Worm (Caenorhabditis elegans) whole organism, young adult: ENCODE data around the gene F54D5.23.
"Not testable (repeated sequence)": the region's sequence is repeated elsewhere in the genome, so short reads cannot be mapped to it uniquely, and the experiment has no call there.

ENCODE experiments used
- B0019.2 ChIP-seq: fragments of 200-800 bp; sonication (Bioruptor generic); conservative IDR thresholded peaks from 2 replicates; pipeline ENCODE4 v1.3.6; 2022; ENCODE audit warnings: missing genetic modification reagents, missing genetic modification characterization, missing compliant biosample characterization
- B0035.1 ChIP-seq: sonication (generic microtip); optimal IDR thresholded peaks from 2 replicates; lab custom pipeline; 2016; ENCODE audit warnings: missing genetic modification characterization, mild to moderate bottlenecking, missing compliant biosample characterization, missing genotype, missing genetic modification reagents
- B0336.3 ChIP-seq: fragments of 200-800 bp; sonication (Bioruptor generic); IDR thresholded peaks from 2 replicates; pipeline ENCODE4 v1.3.6; 2022; ENCODE audit warnings: missing genetic modification characterization, missing compliant biosample characterization
- D2030.7 ChIP-seq: fragments of 200-800 bp; sonication (Bioruptor generic); IDR thresholded peaks from 2 replicates; pipeline ENCODE4 v1.3.6; 2022; ENCODE audit warnings: missing genetic modification reagents, missing genetic modification characterization, missing compliant biosample characterization
- F22D6.2 ChIP-seq: sonication (generic microtip); optimal IDR thresholded peaks from 2 replicates; lab custom pipeline; 2016; ENCODE audit warnings: mild to moderate bottlenecking, missing genetic modification characterization, missing compliant biosample characterization
- F39B2.1 ChIP-seq: fragments of 200-800 bp; sonication (Bioruptor generic); IDR thresholded peaks from 2 replicates; pipeline ENCODE4 v1.3.6; 2022; ENCODE audit warnings: missing genetic modification reagents, missing genetic modification characterization, missing compliant biosample characterization
- K11D2.4 ChIP-seq: fragments of 200-800 bp; sonication (Bioruptor generic); IDR thresholded peaks from 2 replicates; pipeline ENCODE4 v1.3.6; 2022; ENCODE audit warnings: missing genetic modification reagents, missing genetic modification characterization, missing compliant biosample characterization
- Y53F4B.3 ChIP-seq: fragments of 200-800 bp; sonication (Bioruptor generic); IDR thresholded peaks from 2 replicates; pipeline ENCODE4 v1.3.6; 2022; ENCODE audit warnings: missing genetic modification reagents, missing genetic modification characterization, missing compliant biosample characterization
- Y56A3A.18 ChIP-seq: fragments of 200-800 bp; sonication (Bioruptor generic); IDR thresholded peaks from 2 replicates; pipeline ENCODE4 v1.3.6; 2022; ENCODE audit warnings: missing genetic modification reagents, missing genetic modification characterization, missing compliant biosample characterization
- Y79H2A.3 ChIP-seq: fragments of 200-800 bp; sonication (Bioruptor generic); conservative IDR thresholded peaks from 2 replicates; pipeline ENCODE4 v1.3.6; 2022; ENCODE audit warnings: missing genetic modification reagents, missing genetic modification characterization, missing compliant biosample characterization
- atf-7 ChIP-seq: sonication (generic microtip); optimal IDR thresholded peaks from 2 replicates; lab custom pipeline; 2017; ENCODE audit warnings: mild to moderate bottlenecking, missing genetic modification characterization, missing compliant biosample characterization
- attf-3 ChIP-seq: fragments of 200-800 bp; sonication (Bioruptor generic); conservative IDR thresholded peaks from 2 replicates; pipeline ENCODE4 v1.3.6; 2022; ENCODE audit warnings: missing genetic modification reagents, missing genetic modification characterization, missing compliant biosample characterization
- attf-6 ChIP-seq: fragments of 200-800 bp; sonication (Bioruptor generic); IDR thresholded peaks from 2 replicates; pipeline ENCODE4 v1.3.6; 2022; ENCODE audit warnings: missing genetic modification reagents, missing genetic modification characterization, missing compliant biosample characterization
- bed-2 ChIP-seq: fragments of 200-800 bp; sonication (Bioruptor generic); IDR thresholded peaks from 2 replicates; pipeline ENCODE4 v1.3.6; 2022; ENCODE audit warnings: missing genetic modification reagents, missing genetic modification characterization, missing compliant biosample characterization
- ccch-3 ChIP-seq: fragments of 200-800 bp; sonication (Bioruptor generic); optimal IDR thresholded peaks from 2 replicates; lab custom pipeline; 2018; ENCODE audit warnings: mild to moderate bottlenecking, missing genetic modification characterization, missing compliant biosample characterization
- cebp-2 ChIP-seq: fragments of 200-800 bp; sonication (Bioruptor generic); IDR thresholded peaks from 2 replicates; pipeline ENCODE4 v1.3.6; 2022; ENCODE audit warnings: missing genetic modification characterization, missing compliant biosample characterization
- ceh-100 ChIP-seq: fragments of 200-800 bp; sonication (Bioruptor generic); IDR thresholded peaks from 2 replicates; pipeline ENCODE4 v1.3.6; 2022; ENCODE audit warnings: missing genetic modification reagents, missing genetic modification characterization, missing compliant biosample characterization
- ceh-40 ChIP-seq: fragments of 200-800 bp; sonication (Bioruptor generic); IDR thresholded peaks from 2 replicates; pipeline ENCODE4 v1.3.6; 2022; ENCODE audit warnings: missing genetic modification characterization, missing compliant biosample characterization
- ceh-58 ChIP-seq: fragments of 200-800 bp; sonication (Bioruptor generic); IDR thresholded peaks from 2 replicates; pipeline ENCODE4 v1.3.6; 2022; ENCODE audit warnings: missing genetic modification characterization, missing compliant biosample characterization
- ceh-91 ChIP-seq: fragments of 200-800 bp; sonication (Bioruptor generic); IDR thresholded peaks from 2 replicates; pipeline ENCODE4 v1.3.6; 2022; ENCODE audit warnings: missing genetic modification reagents, missing genetic modification characterization, missing compliant biosample characterization
- die-1 ChIP-seq: sonication (generic microtip); optimal IDR thresholded peaks from 2 replicates; lab custom pipeline; 2016; ENCODE audit warnings: missing genotype, mild to moderate bottlenecking, missing genetic modification characterization, missing compliant biosample characterization
- dpl-1 ChIP-seq: fragments of 150-350 bp; optimal IDR thresholded peaks from 2 replicates; lab custom pipeline; 2014; ENCODE audit warnings: missing biosample characterization, missing genetic modification reagents, missing genetic modification characterization
- efl-1 ChIP-seq: fragments of 150-350 bp; optimal IDR thresholded peaks from 2 replicates; lab custom pipeline; 2014; ENCODE audit warnings: missing biosample characterization, missing genetic modification reagents, missing genetic modification characterization
- egl-18 ChIP-seq: fragments of 200-800 bp; sonication (Bioruptor generic); IDR thresholded peaks from 2 replicates; pipeline ENCODE4 v1.3.6; 2022; ENCODE audit warnings: missing genetic modification reagents, missing genetic modification characterization, missing compliant biosample characterization
- ekl-4 ChIP-seq: fragments of 200-800 bp; sonication (Bioruptor generic); IDR thresholded peaks from 2 replicates; pipeline ENCODE4 v1.3.6; 2022; ENCODE audit warnings: missing genetic modification reagents, missing genetic modification characterization, missing compliant biosample characterization
- gei-17 ChIP-seq: fragments of 200-800 bp; sonication (Bioruptor generic); optimal IDR thresholded peaks from 2 replicates; lab custom pipeline; 2018; ENCODE audit warnings: mild to moderate bottlenecking, missing genetic modification characterization, missing compliant biosample characterization
- hmg-1.2 ChIP-seq: fragments of 200-800 bp; sonication (Bioruptor generic); IDR thresholded peaks from 2 replicates; pipeline ENCODE4 v1.3.6; 2022; ENCODE audit warnings: missing genetic modification reagents, missing genetic modification characterization, missing compliant biosample characterization
- hmg-20 ChIP-seq: fragments of 200-800 bp; sonication (Bioruptor generic); IDR thresholded peaks from 2 replicates; pipeline ENCODE4 v1.3.6; 2022; ENCODE audit warnings: missing genetic modification reagents, missing genetic modification characterization, missing compliant biosample characterization
- hrde-1 ChIP-seq: sonication (generic microtip); optimal IDR thresholded peaks from 2 replicates; lab custom pipeline; 2016; ENCODE audit warnings: missing genetic modification characterization, mild to moderate bottlenecking, missing compliant biosample characterization, moderate library complexity, missing genotype, missing genetic modification reagents, borderline replicate concordance
- let-607 ChIP-seq, 2 experiments: fragments of 200-800 bp in 1 of 2; sonication (Bioruptor generic) in 1 of 2; sonication (generic microtip) in 1 of 2; optimal IDR thresholded peaks; 2 replicates each; lab custom pipeline; 2016 to 2018; ENCODE audit warnings: mild to moderate bottlenecking in 2 of 2, missing compliant biosample characterization in 2 of 2, missing genetic modification characterization in 2 of 2, moderate library complexity in 2 of 2, missing genotype in 1 of 2
- lin-54 ChIP-seq: fragments of 200-800 bp; sonication (Bioruptor generic); optimal IDR thresholded peaks from 2 replicates; lab custom pipeline; 2018; ENCODE audit warnings: mild to moderate bottlenecking, missing genetic modification characterization, missing compliant biosample characterization
- lir-1 ChIP-seq: fragments of 200-800 bp; sonication (Bioruptor generic); conservative IDR thresholded peaks from 2 replicates; pipeline ENCODE4 v1.3.6; 2022; ENCODE audit warnings: missing genetic modification reagents, missing genetic modification characterization, missing compliant biosample characterization
- lsl-1 ChIP-seq: fragments of 200-800 bp; sonication (Bioruptor generic); optimal IDR thresholded peaks from 2 replicates; lab custom pipeline; 2018; ENCODE audit warnings: mild to moderate bottlenecking, missing genetic modification characterization, moderate library complexity, missing compliant biosample characterization
- madf-10 ChIP-seq: sonication (generic microtip); optimal IDR thresholded peaks from 2 replicates; lab custom pipeline; 2016; ENCODE audit warnings: mild to moderate bottlenecking, missing genetic modification characterization, missing compliant biosample characterization
- madf-3 ChIP-seq: fragments of 200-800 bp; sonication (Bioruptor generic); IDR thresholded peaks from 2 replicates; pipeline ENCODE4 v1.3.6; 2022; ENCODE audit warnings: missing genetic modification reagents, missing genetic modification characterization, missing compliant biosample characterization
- mel-28 ChIP-seq: sonication (generic microtip); optimal IDR thresholded peaks from 2 replicates; lab custom pipeline; 2016; ENCODE audit warnings: borderline replicate concordance, mild to moderate bottlenecking, missing genetic modification characterization, missing compliant biosample characterization
- nhr-80 ChIP-seq: sonication (generic microtip); optimal IDR thresholded peaks from 2 replicates; lab custom pipeline; 2016; ENCODE audit warnings: missing genetic modification characterization, missing compliant biosample characterization
- nhr-90 ChIP-seq: sonication (generic microtip); optimal IDR thresholded peaks from 2 replicates; lab custom pipeline; 2016; ENCODE audit warnings: missing genotype, mild to moderate bottlenecking, missing genetic modification characterization, missing compliant biosample characterization
- rcor-1 ChIP-seq: fragments of 200-800 bp; sonication (Bioruptor generic); IDR thresholded peaks from 2 replicates; pipeline ENCODE4 v1.3.6; 2022; ENCODE audit warnings: missing genetic modification reagents, missing genetic modification characterization, missing compliant biosample characterization
- snpc-4 ChIP-seq, 5 experiments: fragments of 150-350 bp in 1 of 5; sonication (generic microtip) in 4 of 5; optimal IDR thresholded peaks; 2 replicates each; lab custom pipeline; 2014 to 2018; ENCODE audit warnings: missing genetic modification characterization in 5 of 5, missing biosample characterization in 3 of 5, antibody characterized with exemption in 2 of 5, mild to moderate bottlenecking in 2 of 5, missing compliant biosample characterization in 2 of 5, missing genotype in 2 of 5, moderate library complexity in 2 of 5, missing genetic modification reagents in 1 of 5
- tbp1 ChIP-seq: fragments of 200-800 bp; sonication (Bioruptor generic); optimal IDR thresholded peaks from 2 replicates; lab custom pipeline; 2018; ENCODE audit warnings: mild to moderate bottlenecking, missing genetic modification characterization, missing compliant biosample characterization
- tlf-1 ChIP-seq: fragments of 200-800 bp; sonication (Bioruptor generic); optimal IDR thresholded peaks from 2 replicates; lab custom pipeline; 2018; ENCODE audit warnings: mild to moderate bottlenecking, missing genetic modification characterization, missing compliant biosample characterization
- unc-130 ChIP-seq: sonication (generic microtip); optimal IDR thresholded peaks from 2 replicates; lab custom pipeline; 2016; ENCODE audit warnings: missing genetic modification reagents, missing genetic modification characterization, missing compliant biosample characterization
- zfh-2 ChIP-seq: fragments of 200-800 bp; sonication (Bioruptor generic); conservative IDR thresholded peaks from 2 replicates; pipeline ENCODE4 v1.3.6; 2022; ENCODE audit warnings: missing genetic modification reagents, missing genetic modification characterization, missing compliant biosample characterization
- ztf-18 ChIP-seq: sonication (generic microtip); optimal IDR thresholded peaks from 2 replicates; lab custom pipeline; 2016; ENCODE audit warnings: missing genotype, mild to moderate bottlenecking, missing genetic modification characterization, missing compliant biosample characterization
- ztf-26 ChIP-seq: sonication (generic microtip); optimal IDR thresholded peaks from 2 replicates; lab custom pipeline; 2017; ENCODE audit warnings: missing genetic modification characterization, missing compliant biosample characterization
- ztf-6 ChIP-seq: fragments of 200-800 bp; sonication (Bioruptor generic); IDR thresholded peaks from 2 replicates; pipeline ENCODE4 v1.3.6; 2022; ENCODE audit warnings: missing genetic modification reagents, missing genetic modification characterization, missing compliant biosample characterization

The F54D5.23 gene

DNA sequence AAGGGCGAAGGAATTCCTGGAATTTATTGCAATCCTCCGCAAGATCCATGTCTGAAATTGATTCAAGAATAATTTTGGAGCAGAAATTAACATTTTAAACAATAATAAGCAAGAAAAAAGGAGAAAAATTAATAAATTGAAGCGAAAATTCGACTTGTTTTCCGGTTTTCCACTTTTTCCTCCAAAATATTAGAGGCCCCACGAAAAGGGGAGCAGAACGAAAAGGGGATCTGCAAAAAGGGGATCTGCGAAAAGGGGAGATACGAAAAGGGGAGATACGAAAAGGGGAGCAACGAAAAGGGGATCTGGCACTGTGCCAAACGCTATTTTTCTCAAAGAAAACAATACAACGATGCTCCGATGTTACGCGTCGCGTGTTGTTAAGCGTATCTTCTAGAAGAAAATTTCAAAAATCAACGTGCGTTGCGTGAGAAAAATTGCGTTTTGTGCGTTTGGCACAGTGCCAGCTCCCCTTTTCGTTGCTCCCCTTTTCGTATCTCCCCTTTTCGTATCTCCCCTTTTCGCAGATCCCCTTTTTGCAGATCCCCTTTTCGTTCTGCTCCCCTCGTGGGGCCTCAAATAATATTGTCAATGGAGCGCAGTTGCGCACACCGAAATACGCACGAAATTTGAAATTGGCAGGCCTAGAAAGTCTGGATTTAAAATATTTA is 34.5 kb downstream of the F54D5.23 start, which contains the start of gene Y62F5A.12:
Y62F5A.12 (minus strand) TSS at position 51 of the 671 bp plus-strand sequence.
- peak; percentile 93 for TF ChIP-seq madf-3 (GFP tag; lab: Robert Waterston, UW)
- TF ChIP-seq let-607 (tag; optimal IDR thresholded peaks at IDR 0.05; lab: Kevin White, UChicago) = peak in 1 of 2 experiments; percentile 58
- TF ChIP-seq snpc-4 (GFP tag; optimal IDR thresholded peaks at IDR 0.05; lab: Kevin White, UChicago) = not testable (repeated sequence)
- peak in 3 of 4 experiments; percentile 43 to 70 (median 65) for TF ChIP-seq snpc-4 (tag; optimal IDR thresholded peaks at IDR 0.05; lab: Kevin White, UChicago)
- TF ChIP-seq bed-2 (GFP tag; lab: Robert Waterston, UW) = peak; percentile 98
- TF ChIP-seq K11D2.4 (GFP tag; lab: Robert Waterston, UW) = peak; percentile 95
- TF ChIP-seq B0019.2 (GFP tag; lab: Robert Waterston, UW) = peak; percentile 86
- peak; percentile 71 for TF ChIP-seq tbp1 (GFP tag; lab: Kevin White, UChicago)
- TF ChIP-seq lir-1 = peak; percentile 92
- TF ChIP-seq cebp-2 = 0 out of 2 replicates have a peak, but pooled peaks have one; percentile 67
- TF ChIP-seq rcor-1 (GFP tag; lab: Robert Waterston, UW) = peak; percentile 94
- TF ChIP-seq egl-18 (GFP tag; lab: Robert Waterston, UW) = peak; percentile 86
- TF ChIP-seq mel-28 (tag; lab: Kevin White, UChicago) = peak; percentile 43
- peak; percentile 78 for TF ChIP-seq lsl-1 (GFP tag; lab: Kevin White, UChicago)
- TF ChIP-seq hmg-1.2 (GFP tag; lab: Robert Waterston, UW) = peak; percentile 81
- TF ChIP-seq attf-6 (GFP tag; lab: Robert Waterston, UW) = peak; percentile 74
- peak; percentile 85 for TF ChIP-seq attf-3
- peak; percentile 86 for TF ChIP-seq ztf-18 (tag; lab: Kevin White, UChicago)
- TF ChIP-seq madf-10 (tag; lab: Kevin White, UChicago) = peak; percentile 90
- 0 out of 2 replicates have a peak, but pooled peaks have one; percentile 67 for TF ChIP-seq Y56A3A.18
- TF ChIP-seq ceh-40 = peak; percentile 89
- peak; percentile 31 for TF ChIP-seq ccch-3
- TF ChIP-seq B0035.1 (tag; lab: Kevin White, UChicago) = peak; percentile 35
- peak; percentile 89 for TF ChIP-seq Y79H2A.3 (GFP tag; lab: Robert Waterston, UW)
- peak; percentile 61 for TF ChIP-seq nhr-80 (tag; lab: Kevin White, UChicago)
- TF ChIP-seq B0336.3 (GFP tag; lab: Robert Waterston, UW) = peak; percentile 78
- peak; percentile 94 for TF ChIP-seq ekl-4
- peak; percentile 1 for TF ChIP-seq gei-17
- peak; percentile 74 for TF ChIP-seq hmg-20
- peak; percentile 34; the same call in 1 of the 2 replicates for TF ChIP-seq F39B2.1
- peak; percentile 98 for TF ChIP-seq ztf-6 (GFP tag; lab: Robert Waterston, UW)
- peak; percentile 1 for TF ChIP-seq hrde-1 (tag; lab: Kevin White, UChicago)
- TF ChIP-seq ceh-58 (GFP tag; lab: Robert Waterston, UW) = peak; percentile 94; the same call in 1 of the 2 replicates
- TF ChIP-seq ceh-91 (GFP tag; lab: Robert Waterston, UW) = peak; percentile 97
- TF ChIP-seq D2030.7 (GFP tag; lab: Robert Waterston, UW) = peak; percentile 99
- TF ChIP-seq ceh-100 (GFP tag; lab: Robert Waterston, UW) = peak; percentile 99
- peak; percentile 93 for TF ChIP-seq Y53F4B.3
- TF ChIP-seq ztf-26 (tag; lab: Kevin White, UChicago) = peak; percentile 68
- TF ChIP-seq die-1 = peak; percentile 37
- TF ChIP-seq zfh-2 (GFP tag; lab: Robert Waterston, UW) = peak; percentile 70; the same call in 1 of the 2 replicates
- peak; percentile 54 for TF ChIP-seq F22D6.2 (tag; lab: Kevin White, UChicago)
- peak; percentile 68 for TF ChIP-seq tlf-1 (GFP tag; lab: Kevin White, UChicago)
- TF ChIP-seq dpl-1 = peak; percentile 60
- peak; percentile 38 for TF ChIP-seq atf-7 (tag; lab: Kevin White, UChicago)
- peak; percentile 52 for TF ChIP-seq efl-1 (GFP tag; lab: Kevin White, UChicago)
- peak; percentile 88 for TF ChIP-seq unc-130 (GFP tag; lab: Kevin White, UChicago)
- TF ChIP-seq nhr-90 = peak; percentile 14
- peak; percentile 92 for TF ChIP-seq lin-54 (GFP tag; lab: Kevin White, UChicago)
